Worm (Caenorhabditis elegans) whole organism, L1 larva: Measurements from ENCODE around the gene Y41C4A.8.
A peak's percentile ranks its signal among the peaks of the same experiment; 100 is the strongest.

Experiments used
- C16A3.4 ChIP-seq: fragments of 150-350 bp; optimal IDR thresholded peaks from 2 replicates; lab custom pipeline; 2014; ENCODE audit warnings: missing biosample characterization, missing genetic modification characterization
- F16B12.6 ChIP-seq: fragments of 150-350 bp; optimal IDR thresholded peaks from 2 replicates; lab custom pipeline; 2014; ENCODE audit warnings: missing biosample characterization, missing genetic modification characterization
- alr-1 ChIP-seq: fragments of 200-800 bp; sonication (Bioruptor generic); optimal IDR thresholded peaks from 2 replicates; lab custom pipeline; 2018; ENCODE audit warnings: borderline replicate concordance, mild to moderate bottlenecking, missing genetic modification characterization, missing compliant biosample characterization
- blmp-1 ChIP-seq: fragments of 150-350 bp; optimal IDR thresholded peaks from 2 replicates; lab custom pipeline; 2014; ENCODE audit warnings: missing biosample characterization, missing genetic modification characterization
- ceh-63 ChIP-seq: fragments of 200-800 bp; sonication (Bioruptor generic); optimal IDR thresholded peaks from 2 replicates; lab custom pipeline; 2018; ENCODE audit warnings: mild to moderate bottlenecking, missing genetic modification characterization, missing compliant biosample characterization
- ceh-82 ChIP-seq, 3 experiments: fragments of 150-350 bp in 1 of 3; sonication (generic microtip) in 2 of 3; optimal IDR thresholded peaks; 2 replicates each; lab custom pipeline; 2014 to 2017; ENCODE audit warnings: missing biosample characterization in 3 of 3, missing genetic modification characterization in 3 of 3
- dpl-1 ChIP-seq, 3 experiments: fragments of 150-350 bp in 2 of 3; sonication (generic microtip) in 1 of 3; optimal IDR thresholded peaks; 2 replicates each; lab custom pipeline; 2014 to 2017; ENCODE audit warnings: missing biosample characterization in 3 of 3, missing genetic modification characterization in 3 of 3, missing genetic modification reagents in 3 of 3
- dsc-1 ChIP-seq: sonication (generic microtip); optimal IDR thresholded peaks from 2 replicates; lab custom pipeline; 2016; ENCODE audit warnings: mild to moderate bottlenecking, missing genetic modification characterization, missing compliant biosample characterization
- efl-1 ChIP-seq, 4 experiments: fragments of 150-350 bp; optimal IDR thresholded peaks in 3 of 4; peaks in 1 of 4; 1 replicate in 1 of 4; 2 replicates in 3 of 4; lab custom pipeline; 2014; ENCODE audit warnings: missing biosample characterization in 2 of 4, missing genetic modification characterization in 2 of 4, missing genetic modification reagents in 2 of 4
- egl-27 ChIP-seq, 2 experiments: fragments of 150-350 bp in 1 of 2; sonication (generic microtip); optimal IDR thresholded peaks; 3 replicates each; lab custom pipeline; 2017 to 2018; ENCODE audit warnings: missing biosample characterization in 2 of 2, missing genetic modification characterization in 2 of 2, missing genetic modification reagents in 2 of 2
- elt-3 ChIP-seq, 6 experiments: fragments of 150-350 bp in 1 of 6; sonication (generic microtip); optimal IDR thresholded peaks; 2 replicates each; lab custom pipeline; 2017 to 2018; ENCODE audit warnings: missing biosample characterization in 6 of 6, missing genetic modification characterization in 6 of 6, inconsistent platforms in 1 of 6
- fos-1 ChIP-seq: fragments of 150-350 bp; optimal IDR thresholded peaks from 2 replicates; lab custom pipeline; 2014; ENCODE audit warnings: missing biosample characterization, missing genetic modification characterization
- grh-1 ChIP-seq: fragments of 200-800 bp; sonication (Bioruptor generic); IDR thresholded peaks from 2 replicates; pipeline ENCODE4 v1.3.6; 2022; ENCODE audit warnings: missing genetic modification reagents, missing genetic modification characterization, missing compliant biosample characterization
- isw-1 ChIP-seq: fragments of 200-800 bp; sonication (Bioruptor generic); IDR thresholded peaks from 2 replicates; pipeline ENCODE4 v1.3.6; 2022; ENCODE audit warnings: missing genetic modification characterization, missing compliant biosample characterization
- lin-14 ChIP-seq: fragments of 200-800 bp; sonication (Bioruptor generic); optimal IDR thresholded peaks from 2 replicates; lab custom pipeline; 2018; ENCODE audit warnings: mild to moderate bottlenecking, missing genetic modification characterization, moderate library complexity, missing compliant biosample characterization
- lin-15B ChIP-seq: fragments of 150-350 bp; sonication (generic microtip); optimal IDR thresholded peaks from 3 replicates; lab custom pipeline; 2014; ENCODE audit warnings: missing biosample characterization, missing genetic modification characterization
- lin-35 ChIP-seq, 2 experiments: fragments of 150-350 bp; optimal IDR thresholded peaks; 2 replicates each; lab custom pipeline; 2014; ENCODE audit warnings: missing biosample characterization in 2 of 2, missing genetic modification characterization in 2 of 2, missing genetic modification reagents in 2 of 2
- lsy-2 ChIP-seq, 2 experiments: fragments of 150-350 bp; optimal IDR thresholded peaks; 2 replicates each; lab custom pipeline; 2014; ENCODE audit warnings: missing biosample characterization in 2 of 2, missing genetic modification characterization in 2 of 2
- mab-9 ChIP-seq: fragments of 200-800 bp; sonication (Bioruptor generic); IDR thresholded peaks from 2 replicates; pipeline ENCODE4 v1.3.6; 2022; ENCODE audit warnings: missing genetic modification reagents, missing genetic modification characterization, missing compliant biosample characterization
- mdl-1 ChIP-seq, 2 experiments: fragments of 150-350 bp; optimal IDR thresholded peaks; 2 replicates each; lab custom pipeline; 2014 to 2017; ENCODE audit warnings: missing biosample characterization in 2 of 2, missing genetic modification characterization in 2 of 2, inconsistent platforms in 1 of 2
- nhr-12 ChIP-seq: sonication (generic microtip); optimal IDR thresholded peaks from 2 replicates; lab custom pipeline; 2017; ENCODE audit warnings: missing biosample characterization, missing genetic modification characterization
- nhr-19 ChIP-seq: fragments of 200-800 bp; sonication (Bioruptor generic); conservative IDR thresholded peaks from 2 replicates; pipeline ENCODE4 v1.3.6; 2022; ENCODE audit warnings: missing genetic modification characterization, missing compliant biosample characterization
- nhr-20 ChIP-seq: sonication (generic microtip); optimal IDR thresholded peaks from 2 replicates; lab custom pipeline; 2016; ENCODE audit warnings: mild to moderate bottlenecking, missing genetic modification characterization, missing compliant biosample characterization
- nhr-237 ChIP-seq: fragments of 150-350 bp; optimal IDR thresholded peaks from 2 replicates; lab custom pipeline; 2014; ENCODE audit warnings: missing biosample characterization, missing genetic modification characterization
- nhr-47 ChIP-seq: sonication (generic microtip); optimal IDR thresholded peaks from 2 replicates; lab custom pipeline; 2016; ENCODE audit warnings: mild to moderate bottlenecking, missing genetic modification characterization, moderate library complexity, missing compliant biosample characterization
- nhr-71 ChIP-seq: sonication (generic microtip); optimal IDR thresholded peaks from 2 replicates; lab custom pipeline; 2016; ENCODE audit warnings: mild to moderate bottlenecking, missing genetic modification characterization, moderate library complexity, missing compliant biosample characterization
- nhr-85 ChIP-seq: sonication (generic microtip); peaks from one replicate; lab custom pipeline; 2016; ENCODE audit warnings: missing genetic modification characterization, inconsistent platforms, missing compliant biosample characterization
- nhr-90 ChIP-seq: sonication (generic microtip); optimal IDR thresholded peaks from 2 replicates; lab custom pipeline; 2016; ENCODE audit warnings: mild to moderate bottlenecking, missing genetic modification characterization, missing compliant biosample characterization; ENCODE audit not compliant: poor library complexity
- pag-3 ChIP-seq: sonication (generic microtip); optimal IDR thresholded peaks from 2 replicates; lab custom pipeline; 2017; ENCODE audit warnings: missing genetic modification characterization, mild to moderate bottlenecking, missing compliant biosample characterization, antibody characterized with exemption, borderline replicate concordance; ENCODE audit not compliant: insufficient read depth
- rnt-1 ChIP-seq: sonication (generic microtip); optimal IDR thresholded peaks from 2 replicates; lab custom pipeline; 2016; ENCODE audit warnings: mild to moderate bottlenecking, missing genetic modification characterization, moderate library complexity, missing compliant biosample characterization
- skn-1 ChIP-seq: fragments of 150-350 bp; optimal IDR thresholded peaks from 2 replicates; lab custom pipeline; 2014; ENCODE audit warnings: missing biosample characterization, missing genetic modification characterization
- snpc-4 ChIP-seq: fragments of 150-350 bp; optimal IDR thresholded peaks from 2 replicates; lab custom pipeline; 2014; ENCODE audit warnings: missing biosample characterization, missing genetic modification characterization
- snu-23 ChIP-seq: sonication (generic microtip); optimal IDR thresholded peaks from 2 replicates; lab custom pipeline; 2016; ENCODE audit warnings: missing genetic modification characterization, missing compliant biosample characterization
- sox-4 ChIP-seq: sonication (generic microtip); optimal IDR thresholded peaks from 2 replicates; lab custom pipeline; 2016; ENCODE audit warnings: missing genetic modification characterization, missing compliant biosample characterization
- sptf-1 ChIP-seq: fragments of 150-350 bp; optimal IDR thresholded peaks from 2 replicates; lab custom pipeline; 2014; ENCODE audit warnings: missing biosample characterization, missing genetic modification characterization
- swsn-7 ChIP-seq: sonication (generic microtip); optimal IDR thresholded peaks from 2 replicates; lab custom pipeline; 2016; ENCODE audit warnings: missing genetic modification characterization, missing compliant biosample characterization
- tbx-2 ChIP-seq: sonication (generic microtip); optimal IDR thresholded peaks from 2 replicates; lab custom pipeline; 2016; ENCODE audit warnings: missing genetic modification characterization, missing compliant biosample characterization
- tlp-1 ChIP-seq: fragments of 150-350 bp; optimal IDR thresholded peaks from 2 replicates; lab custom pipeline; 2014; ENCODE audit warnings: missing biosample characterization, missing genetic modification characterization
- unc-130 ChIP-seq: fragments of 150-350 bp; optimal IDR thresholded peaks from 2 replicates; lab custom pipeline; 2017; ENCODE audit warnings: missing biosample characterization, missing genetic modification characterization, inconsistent platforms
- unc-30 ChIP-seq: sonication (generic microtip); optimal IDR thresholded peaks from 2 replicates; lab custom pipeline; 2017; ENCODE audit warnings: missing biosample characterization, missing genetic modification characterization
- xbp-1 ChIP-seq: sonication (generic microtip); optimal IDR thresholded peaks from 2 replicates; lab custom pipeline; 2016; ENCODE audit warnings: missing genetic modification characterization, missing compliant biosample characterization
- zag-1 ChIP-seq: fragments of 150-350 bp; optimal IDR thresholded peaks from 2 replicates; lab custom pipeline; 2014; ENCODE audit warnings: missing biosample characterization, missing genetic modification characterization
- zip-4 ChIP-seq: fragments of 200-800 bp; sonication (Bioruptor generic); optimal IDR thresholded peaks from 2 replicates; lab custom pipeline; 2018; ENCODE audit warnings: mild to moderate bottlenecking, missing genetic modification characterization, moderate library complexity, missing compliant biosample characterization
- ztf-4 ChIP-seq: fragments of 150-350 bp; optimal IDR thresholded peaks from 2 replicates; lab custom pipeline; 2014; ENCODE audit warnings: missing biosample characterization, missing genetic modification characterization

The Y41C4A.8 gene

ce11 chrIII:11740868-11741267 lies 32.2 kb upstream of the Y41C4A.8 start:
- TF ChIP-seq ceh-82 (tag; optimal IDR thresholded peaks at IDR 0.05; lab: Kevin White, UChicago) (no peak), pag-3 (tag; lab: Kevin White, UChicago) (no peak), alr-1 (tag; lab: Kevin White, UChicago) (no peak), fos-1 (tag; lab: Kevin White, UChicago) (no peak), ceh-63 (GFP tag; lab: Kevin White, UChicago) (no peak), nhr-237 (tag; lab: Kevin White, UChicago) (no peak), sox-4 (no peak), nhr-12 (tag; lab: Kevin White, UChicago) (no peak), lin-15B (tag; lab: Kevin White, UChicago) (no peak), xbp-1 (tag; lab: Kevin White, UChicago) (peak; percentile 4), blmp-1 (tag; lab: Kevin White, UChicago) (peak; percentile 13), nhr-85 (no peak), lin-14 (GFP tag; lab: Kevin White, UChicago) (peak; percentile 43), tlp-1 (no peak)
- TF ChIP-seq, all 84 proteins: peak for 3

DNA sequence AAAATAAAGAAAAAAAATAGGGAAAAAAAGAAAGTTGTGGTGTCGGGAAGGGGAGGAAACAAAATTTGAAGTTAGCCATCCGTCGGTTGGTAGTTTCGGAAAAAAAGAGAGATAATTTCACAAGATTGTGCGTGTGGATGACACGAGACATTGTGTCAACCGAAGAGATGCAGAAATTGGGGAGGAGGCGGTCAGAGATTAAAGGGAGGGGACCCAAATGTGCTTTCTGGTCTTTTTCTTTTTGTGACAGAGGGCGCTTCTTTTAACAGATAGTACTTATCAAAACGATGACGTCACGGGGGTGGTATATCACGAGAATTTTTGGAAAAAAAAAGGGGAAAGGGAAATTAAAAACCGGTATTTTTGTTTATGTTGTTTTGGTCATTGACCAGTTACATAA lies 29.9 kb upstream of the Y41C4A.8 start:
- no peak for TF ChIP-seq F16B12.6 (tag; lab: Kevin White, UChicago)
- peak; percentile 14 for TF ChIP-seq skn-1 (tag; lab: Kevin White, UChicago)
- TF ChIP-seq blmp-1 (tag; lab: Kevin White, UChicago), result peak; percentile 84
- TF ChIP-seq rnt-1 (tag; lab: Kevin White, UChicago), result peak; percentile 76
- peak; percentile 8 for TF ChIP-seq nhr-90
- TF ChIP-seq unc-30 (tag; lab: Kevin White, UChicago), result no peak
- TF ChIP-seq mdl-1 (tag; optimal IDR thresholded peaks at IDR 0.05; lab: Kevin White, UChicago), result peak in 1 of 2 experiments; percentile 11
- TF ChIP-seq snpc-4 (tag; lab: Kevin White, UChicago), result peak; percentile 26
- TF ChIP-seq ceh-82 (tag; optimal IDR thresholded peaks at IDR 0.05; lab: Kevin White, UChicago), result peak in 2 of 3 experiments; percentile 13 to 46
- TF ChIP-seq zip-4 (GFP tag; lab: Kevin White, UChicago), result no peak
- TF ChIP-seq lsy-2 (tag; optimal IDR thresholded peaks at IDR 0.05; lab: Kevin White, UChicago), result peak; percentile 57 to 65
- TF ChIP-seq nhr-47 (tag; lab: Kevin White, UChicago), result peak; percentile 38
- peak; percentile 43 to 48 for TF ChIP-seq efl-1 (optimal IDR thresholded peaks at IDR 0.05; lab: Kevin White, UChicago)
- TF ChIP-seq efl-1 (GFP tag; optimal IDR thresholded peaks at IDR 0.05 in 1 of 2; lab: Kevin White, UChicago), result peak; percentile 31 to 33
- TF ChIP-seq nhr-237 (tag; lab: Kevin White, UChicago), result no peak
- TF ChIP-seq lin-35 (GFP tag; optimal IDR thresholded peaks at IDR 0.05; lab: Kevin White, UChicago), result peak; percentile 27 to 29
- TF ChIP-seq snu-23 (GFP tag; lab: Kevin White, UChicago), result peak; percentile 70
- no peak for TF ChIP-seq ztf-4 (tag; lab: Kevin White, UChicago)
- peak; percentile 44 for TF ChIP-seq dsc-1 (tag; lab: Kevin White, UChicago)
- TF ChIP-seq C16A3.4 (tag; lab: Kevin White, UChicago), result peak; percentile 29
- no peak for TF ChIP-seq egl-27 (tag; optimal IDR thresholded peaks at IDR 0.05; lab: Kevin White, UChicago)
- peak in 2 of 6 experiments; percentile 6 to 65 for TF ChIP-seq elt-3 (tag; optimal IDR thresholded peaks at IDR 0.05; lab: Kevin White, UChicago)
- TF ChIP-seq isw-1 (GFP tag; lab: Robert Waterston, UW), result peak; percentile 20; the same call in 1 of the 2 replicates
- TF ChIP-seq swsn-7 (tag; lab: Kevin White, UChicago), result peak; percentile 35
- peak; percentile 87 for TF ChIP-seq lin-14 (GFP tag; lab: Kevin White, UChicago)
- peak; percentile 51 for TF ChIP-seq nhr-19 (GFP tag; lab: Robert Waterston, UW)
- peak; percentile 57 for TF ChIP-seq nhr-20 (tag; lab: Kevin White, UChicago)
- peak; percentile 29 to 44 (median 29) for TF ChIP-seq dpl-1 (GFP tag; optimal IDR thresholded peaks at IDR 0.05; lab: Kevin White, UChicago)
- TF ChIP-seq grh-1 (GFP tag; lab: Robert Waterston, UW), result peak; percentile 76
- no peak for TF ChIP-seq fos-1 (tag; lab: Kevin White, UChicago)
- TF ChIP-seq nhr-85, result peak; percentile 85
- peak; percentile 52; the same call in 1 of the 2 replicates for TF ChIP-seq mab-9 (GFP tag; lab: Robert Waterston, UW)
- TF ChIP-seq unc-130 (tag; lab: Kevin White, UChicago), result peak; percentile 25
- TF ChIP-seq zag-1 (tag; lab: Kevin White, UChicago), result peak; percentile 28
- peak; percentile 80 for TF ChIP-seq nhr-71 (tag; lab: Kevin White, UChicago)
- no peak for TF ChIP-seq sptf-1 (tag; lab: Kevin White, UChicago)
- TF ChIP-seq tbx-2 (tag; lab: Kevin White, UChicago), result peak; percentile 50
